Fruit fly (Drosophila melanogaster): ENCODE data around the gene CG18048.

DNA sequence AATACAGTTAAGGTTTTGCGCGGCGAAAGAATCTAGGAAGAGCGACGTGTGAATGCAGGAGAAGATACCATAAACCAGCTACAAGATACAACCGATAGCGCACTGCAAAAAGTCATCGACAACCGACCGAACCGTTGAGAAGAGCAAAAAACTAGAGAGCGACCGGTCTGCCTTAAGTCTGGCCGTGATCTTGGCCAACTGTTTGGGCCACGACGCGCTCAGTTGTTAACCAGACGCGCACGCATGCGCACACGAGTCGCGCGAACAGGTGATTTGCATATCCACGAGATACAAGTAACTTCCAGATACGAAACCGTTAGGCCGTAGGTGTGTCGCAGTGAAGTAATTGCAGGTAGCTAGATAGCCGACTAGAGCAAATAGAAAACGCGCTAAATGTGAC, 30.8 kb upstream of the CG18048 start:
- TF ChIP-seq h (GFP tag; optimal IDR thresholded peaks at IDR 0.05) (no peak), Hr83 (GFP tag; optimal IDR thresholded peaks at IDR 0.05; ENCODE audit: poor library complexity, severe bottlenecking) (no peak), Abd-B (GFP tag; optimal IDR thresholded peaks at IDR 0.05) (no peak), fru (GFP tag; optimal IDR thresholded peaks at IDR 0.05) (no peak), Mio (GFP tag; optimal IDR thresholded peaks at IDR 0.05) (no peak), GATAd (GFP tag; optimal IDR thresholded peaks at IDR 0.05) (no peak), psq (GFP tag; optimal IDR thresholded peaks at IDR 0.05) (no peak), Vsx2 (GFP tag; optimal IDR thresholded peaks at IDR 0.05; ENCODE audit: partially characterized antibody) (no peak), usp (GFP tag; optimal IDR thresholded peaks at IDR 0.05) (no peak), Jra (GFP tag; optimal IDR thresholded peaks at IDR 0.05) (no peak), br (GFP tag; optimal IDR thresholded peaks at IDR 0.05) (no peak)

All from whole organism, wandering third instar larva.